Worm (Caenorhabditis elegans) whole organism, young adult: ENCODE data around the gene F41G4.7.

Source experiments
- B0035.1 ChIP-seq: sonication (generic microtip); optimal IDR thresholded peaks from 2 replicates; lab custom pipeline; 2016; ENCODE audit warnings: missing genetic modification characterization, mild to moderate bottlenecking, missing compliant biosample characterization, missing genotype, missing genetic modification reagents
- F23B12.7 ChIP-seq: sonication (generic microtip); optimal IDR thresholded peaks from 2 replicates; lab custom pipeline; 2017; ENCODE audit warnings: missing genetic modification characterization, mild to moderate bottlenecking, missing compliant biosample characterization, antibody characterized with exemption, moderate library complexity; ENCODE audit not compliant: insufficient read depth
- lsy-27 ChIP-seq: sonication (generic microtip); optimal IDR thresholded peaks from 2 replicates; lab custom pipeline; 2017; ENCODE audit warnings: missing genetic modification characterization, mild to moderate bottlenecking, missing compliant biosample characterization, antibody characterized with exemption, missing genotype, borderline replicate concordance; ENCODE audit not compliant: insufficient read depth
- madf-10 ChIP-seq: sonication (generic microtip); optimal IDR thresholded peaks from 2 replicates; lab custom pipeline; 2016; ENCODE audit warnings: mild to moderate bottlenecking, missing genetic modification characterization, missing compliant biosample characterization
- nfyb-1 ChIP-seq: fragments of 200-800 bp; sonication (Bioruptor generic); IDR thresholded peaks from 2 replicates; pipeline ENCODE4 v1.3.6; 2022; ENCODE audit warnings: missing genetic modification reagents, missing genetic modification characterization, missing compliant biosample characterization
- nhr-27 ChIP-seq: fragments of 200-800 bp; sonication (Bioruptor generic); optimal IDR thresholded peaks from 2 replicates; lab custom pipeline; 2018; ENCODE audit warnings: mild to moderate bottlenecking, missing genetic modification characterization, moderate library complexity, missing compliant biosample characterization
- pha-4 ChIP-seq: fragments of 150-350 bp; sonication (generic microtip); optimal IDR thresholded peaks from 2 replicates; lab custom pipeline; 2014; ENCODE audit warnings: missing biosample characterization, missing genetic modification reagents, missing genetic modification characterization
- snpc-4 ChIP-seq, 5 experiments: fragments of 150-350 bp in 1 of 5; sonication (generic microtip) in 4 of 5; optimal IDR thresholded peaks; 2 replicates each; lab custom pipeline; 2014 to 2018; ENCODE audit warnings: missing genetic modification characterization in 5 of 5, missing biosample characterization in 3 of 5, antibody characterized with exemption in 2 of 5, mild to moderate bottlenecking in 2 of 5, missing compliant biosample characterization in 2 of 5, missing genotype in 2 of 5, moderate library complexity in 2 of 5, missing genetic modification reagents in 1 of 5
- unc-130 ChIP-seq: sonication (generic microtip); optimal IDR thresholded peaks from 2 replicates; lab custom pipeline; 2016; ENCODE audit warnings: missing genetic modification reagents, missing genetic modification characterization, missing compliant biosample characterization

- TF ChIP-seq nfyb-1 (GFP tag; lab: Robert Waterston, UW): no peak
- no peak for TF ChIP-seq madf-10
- no peak for TF ChIP-seq pha-4 (tag; lab: Kevin White, UChicago)
- TF ChIP-seq F23B12.7: no peak
- no peak for TF ChIP-seq lsy-27 (tag; lab: Kevin White, UChicago)
- TF ChIP-seq unc-130 (GFP tag; lab: Kevin White, UChicago): no peak
- TF ChIP-seq nhr-27 (tag; lab: Kevin White, UChicago): no peak
- no peak for TF ChIP-seq B0035.1 (tag; lab: Kevin White, UChicago)
- no peak for TF ChIP-seq snpc-4 (GFP tag; optimal IDR thresholded peaks at IDR 0.05; lab: Kevin White, UChicago)
- no peak for TF ChIP-seq snpc-4 (tag; optimal IDR thresholded peaks at IDR 0.05; lab: Kevin White, UChicago)
Observed at ce11 chrX:16814913-16815312, 21.3 kb downstream of the F41G4.7 start.
